Worm (Caenorhabditis elegans) whole organism, young adult: ENCODE data around the gene H10E21.4.

Experiments
- D2030.7 ChIP-seq: fragments of 200-800 bp; sonication (Bioruptor generic); IDR thresholded peaks from 2 replicates; pipeline ENCODE4 v1.3.6; 2022; ENCODE audit warnings: missing genetic modification reagents, missing genetic modification characterization, missing compliant biosample characterization
- ceh-100 ChIP-seq: fragments of 200-800 bp; sonication (Bioruptor generic); IDR thresholded peaks from 2 replicates; pipeline ENCODE4 v1.3.6; 2022; ENCODE audit warnings: missing genetic modification reagents, missing genetic modification characterization, missing compliant biosample characterization
- egrh-3 ChIP-seq: fragments of 200-800 bp; sonication (Bioruptor generic); IDR thresholded peaks from 2 replicates; pipeline ENCODE4 v1.3.6; 2022; ENCODE audit warnings: missing genetic modification reagents, missing genetic modification characterization, missing compliant biosample characterization
- let-607 ChIP-seq, 2 experiments: fragments of 200-800 bp in 1 of 2; sonication (Bioruptor generic) in 1 of 2; sonication (generic microtip) in 1 of 2; optimal IDR thresholded peaks; 2 replicates each; lab custom pipeline; 2016 to 2018; ENCODE audit warnings: mild to moderate bottlenecking in 2 of 2, missing compliant biosample characterization in 2 of 2, missing genetic modification characterization in 2 of 2, moderate library complexity in 2 of 2, missing genotype in 1 of 2
- lin-35 ChIP-seq, 3 experiments: fragments of 150-350 bp in 2 of 3; sonication (generic microtip) in 1 of 3; optimal IDR thresholded peaks; 2 replicates each; lab custom pipeline; 2014 to 2018; ENCODE audit warnings: missing biosample characterization in 3 of 3, missing genetic modification characterization in 3 of 3, missing genetic modification reagents in 3 of 3
- lsl-1 ChIP-seq: fragments of 200-800 bp; sonication (Bioruptor generic); optimal IDR thresholded peaks from 2 replicates; lab custom pipeline; 2018; ENCODE audit warnings: mild to moderate bottlenecking, missing genetic modification characterization, moderate library complexity, missing compliant biosample characterization
- mxl-1 ChIP-seq: sonication (generic microtip); optimal IDR thresholded peaks from 2 replicates; lab custom pipeline; 2016; ENCODE audit warnings: missing genetic modification characterization, missing compliant biosample characterization
- tbx-9 ChIP-seq: sonication (generic microtip); optimal IDR thresholded peaks from 2 replicates; lab custom pipeline; 2016; ENCODE audit warnings: borderline replicate concordance, missing genetic modification characterization, inconsistent platforms, missing compliant biosample characterization
- unc-130 ChIP-seq: sonication (generic microtip); optimal IDR thresholded peaks from 2 replicates; lab custom pipeline; 2016; ENCODE audit warnings: missing genetic modification reagents, missing genetic modification characterization, missing compliant biosample characterization
- unc-62 ChIP-seq: fragments of 150-350 bp; optimal IDR thresholded peaks from 2 replicates; lab custom pipeline; 2014; ENCODE audit warnings: missing biosample characterization, missing genetic modification reagents, missing genetic modification characterization

DNA sequence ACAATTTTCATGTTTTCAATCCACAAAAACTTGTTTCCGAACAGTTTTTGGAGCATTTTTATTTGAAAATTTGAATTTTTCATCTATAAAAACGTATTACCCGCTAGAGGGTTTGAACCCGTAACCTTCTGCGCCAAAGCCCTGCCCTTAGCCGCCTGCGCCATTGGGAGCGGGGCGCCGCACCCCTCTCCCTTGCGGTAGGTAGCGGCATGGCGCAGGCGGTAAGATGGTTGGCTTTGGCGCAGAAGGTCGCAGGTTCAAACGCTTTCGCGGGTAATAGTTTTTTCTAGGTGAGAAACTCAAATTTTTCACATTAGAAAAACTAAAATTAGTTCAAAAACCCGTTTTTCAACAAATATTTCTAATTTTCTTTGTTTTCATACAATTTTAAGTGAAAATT, 32.1 kb upstream of the H10E21.4 start:
- TF ChIP-seq unc-130 (GFP tag; lab: Kevin White, UChicago) (no peak), lsl-1 (GFP tag; lab: Kevin White, UChicago) (no peak), tbx-9 (tag; lab: Kevin White, UChicago) (no peak), D2030.7 (GFP tag; lab: Robert Waterston, UW) (0 out of 2 replicates have a peak, but pooled peaks have one; percentile 35), unc-62 (no peak), egrh-3 (peak; percentile 29; the same call in 1 of the 2 replicates), lin-35 (GFP tag; optimal IDR thresholded peaks at IDR 0.05; lab: Kevin White, UChicago) (no peak), mxl-1 (tag; lab: Kevin White, UChicago) (no peak), ceh-100 (GFP tag; lab: Robert Waterston, UW) (no peak), let-607 (tag; optimal IDR thresholded peaks at IDR 0.05; lab: Kevin White, UChicago) (no peak)
